Fruit fly (Drosophila melanogaster) whole organism, embryonic: Measurements from ENCODE around the gene CG5849.

Experiments
- ATbp ChIP-seq: fragments of 200-800 bp; sonication (Bioruptor generic); optimal IDR thresholded peaks from 2 replicates; lab custom pipeline; 2017; ENCODE audit warnings: missing biosample characterization, mild to moderate bottlenecking, missing genetic modification characterization, missing genetic modification reagents
- Bdp1 ChIP-seq: fragments of 200-800 bp; sonication (Bioruptor generic); optimal IDR thresholded peaks from 3 replicates; lab custom pipeline; 2016; ENCODE audit warnings: missing biosample characterization, missing genetic modification characterization
- Blimp-1 ChIP-seq: fragments of 200-800 bp; sonication (Bioruptor generic); optimal IDR thresholded peaks from 3 replicates; lab custom pipeline; 2018; ENCODE audit warnings: missing biosample characterization, missing genetic modification characterization, mild to moderate bottlenecking, moderate library complexity, missing genetic modification reagents
- CG1024 ChIP-seq: fragments of 200-800 bp; sonication (Bioruptor generic); IDR thresholded peaks from 2 replicates; pipeline ENCODE4 v1.3.6; 2022; ENCODE audit warnings: missing biosample characterization, missing genetic modification characterization
- CG11504 ChIP-seq: fragments of 200-800 bp; sonication (Bioruptor generic); optimal IDR thresholded peaks from 3 replicates; lab custom pipeline; 2019; ENCODE audit warnings: missing biosample characterization, mild to moderate bottlenecking, missing genetic modification characterization, moderate library complexity
- CG11723 ChIP-seq: fragments of 200-800 bp; sonication (Bioruptor generic); optimal IDR thresholded peaks from 2 replicates; lab custom pipeline; 2017; ENCODE audit warnings: missing biosample characterization, mild to moderate bottlenecking, missing genetic modification characterization
- CG15269 ChIP-seq: fragments of 200-800 bp; sonication (Bioruptor generic); optimal IDR thresholded peaks from 2 replicates; lab custom pipeline; 2018; ENCODE audit warnings: missing biosample characterization, mild to moderate bottlenecking, missing genetic modification characterization, moderate library complexity
- CG18262 ChIP-seq: fragments of 200-800 bp; optimal IDR thresholded peaks from 3 replicates; lab custom pipeline; 2019; ENCODE audit warnings: missing biosample characterization, mild to moderate bottlenecking, missing genetic modification characterization, moderate library complexity
- CG2678 ChIP-seq: fragments of 200-800 bp; sonication (Bioruptor generic); optimal IDR thresholded peaks from 3 replicates; lab custom pipeline; 2019; ENCODE audit warnings: missing biosample characterization, mild to moderate bottlenecking, missing genetic modification characterization, moderate library complexity
- CG30403 ChIP-seq: fragments of 200-800 bp; sonication (Bioruptor generic); optimal IDR thresholded peaks from 3 replicates; lab custom pipeline; 2016; ENCODE audit warnings: missing biosample characterization, missing genetic modification characterization
- CG3847 ChIP-seq: fragments of 200-800 bp; sonication (Bioruptor generic); IDR thresholded peaks from 2 replicates; pipeline ENCODE4 v1.3.6; 2022; ENCODE audit warnings: missing biosample characterization, missing genetic modification characterization
- CG4820 ChIP-seq: fragments of 200-800 bp; sonication (Bioruptor generic); optimal IDR thresholded peaks from 3 replicates; lab custom pipeline; 2016; ENCODE audit warnings: missing biosample characterization, missing genetic modification characterization
- CG6689 ChIP-seq: fragments of 200-800 bp; sonication (Bioruptor generic); IDR thresholded peaks from 2 replicates; pipeline ENCODE4 v1.3.6; 2022; ENCODE audit warnings: missing biosample characterization, missing genetic modification characterization
- CG8924 ChIP-seq: fragments of 200-800 bp; optimal IDR thresholded peaks from 3 replicates; lab custom pipeline; 2019; ENCODE audit warnings: missing biosample characterization, mild to moderate bottlenecking, missing genetic modification characterization, moderate library complexity
- CG9727 ChIP-seq: fragments of 200-800 bp; sonication (Bioruptor generic); optimal IDR thresholded peaks from 3 replicates; lab custom pipeline; 2017; ENCODE audit warnings: missing biosample characterization, mild to moderate bottlenecking, missing genetic modification characterization
- CG9817 ChIP-seq: fragments of 200-800 bp; sonication (Bioruptor generic); optimal IDR thresholded peaks from 2 replicates; lab custom pipeline; 2018; ENCODE audit warnings: missing biosample characterization, mild to moderate bottlenecking, missing genetic modification characterization, moderate library complexity
- CG9876 ChIP-seq: fragments of 200-800 bp; sonication (Bioruptor generic); optimal IDR thresholded peaks from 2 replicates; lab custom pipeline; 2016; ENCODE audit warnings: missing biosample characterization, missing genetic modification characterization
- CoRest ChIP-seq: fragments of 200-800 bp; sonication (Bioruptor generic); optimal IDR thresholded peaks from 3 replicates; lab custom pipeline; 2018; ENCODE audit warnings: missing biosample characterization, mild to moderate bottlenecking, missing genetic modification characterization, moderate library complexity
- D19A ChIP-seq: fragments of 200-800 bp; optimal IDR thresholded peaks from 3 replicates; lab custom pipeline; 2019; ENCODE audit warnings: missing biosample characterization, mild to moderate bottlenecking, missing genetic modification characterization, moderate library complexity
- Dad ChIP-seq: fragments of 200-800 bp; sonication (Bioruptor generic); optimal IDR thresholded peaks from 3 replicates; lab custom pipeline; 2016; ENCODE audit warnings: missing biosample characterization, missing genetic modification characterization
- Drgx ChIP-seq: fragments of 200-800 bp; sonication (Bioruptor generic); IDR thresholded peaks from 2 replicates; pipeline ENCODE4 v1.3.6; 2022; ENCODE audit warnings: missing biosample characterization, missing genetic modification characterization
- E2f1 ChIP-seq: fragments of 200-800 bp; sonication (Bioruptor generic); IDR thresholded peaks from 2 replicates; pipeline ENCODE4 v1.3.6; 2022; ENCODE audit warnings: missing biosample characterization, missing genetic modification characterization
- Meics ChIP-seq: fragments of 200-800 bp; sonication (Bioruptor generic); optimal IDR thresholded peaks from 2 replicates; lab custom pipeline; 2017; ENCODE audit warnings: missing biosample characterization, mild to moderate bottlenecking, missing genetic modification characterization
- Oli ChIP-seq: fragments of 200-800 bp; sonication (Bioruptor generic); optimal IDR thresholded peaks from 2 replicates; lab custom pipeline; 2018; ENCODE audit warnings: missing biosample characterization, mild to moderate bottlenecking, missing genetic modification characterization, moderate library complexity
- Ptx1 ChIP-seq: fragments of 200-800 bp; sonication (Bioruptor generic); IDR thresholded peaks from 2 replicates; pipeline ENCODE4 v1.3.6; 2022; ENCODE audit warnings: missing biosample characterization, missing genetic modification characterization
- Sin3A ChIP-seq: fragments of >200 bp; optimal IDR thresholded peaks from 2 replicates; lab custom pipeline; 2018
- TFAM ChIP-seq: fragments of 200-800 bp; sonication (Bioruptor generic); optimal IDR thresholded peaks from 2 replicates; lab custom pipeline; 2017; ENCODE audit warnings: missing biosample characterization, missing genetic modification characterization, inconsistent platforms
- Xrp1 ChIP-seq: fragments of 200-800 bp; sonication (Bioruptor generic); IDR thresholded peaks from 2 replicates; pipeline ENCODE4 v1.3.6; 2022; ENCODE audit warnings: missing biosample characterization, missing genetic modification characterization
- az2 ChIP-seq: fragments of 200-800 bp; sonication (Bioruptor generic); optimal IDR thresholded peaks from 3 replicates; lab custom pipeline; 2016; ENCODE audit warnings: missing biosample characterization, missing genetic modification characterization
- dmrt99B ChIP-seq: fragments of 200-800 bp; sonication (Bioruptor generic); optimal IDR thresholded peaks from 2 replicates; lab custom pipeline; 2018; ENCODE audit warnings: missing biosample characterization, mild to moderate bottlenecking, missing genetic modification characterization, moderate library complexity
- dpn ChIP-seq, 2 experiments: fragments of 200-800 bp; sonication (Bioruptor generic); optimal IDR thresholded peaks; 3 replicates each; lab custom pipeline; 2016; ENCODE audit warnings: missing biosample characterization in 2 of 2, missing genetic modification characterization in 2 of 2
- dysf ChIP-seq: fragments of 200-800 bp; sonication (Bioruptor generic); IDR thresholded peaks from 3 replicates; pipeline ENCODE4 v1.3.6; 2022; ENCODE audit warnings: missing biosample characterization, missing genetic modification characterization
- esg ChIP-seq: fragments of 200-800 bp; sonication (Bioruptor generic); conservative IDR thresholded peaks from 2 replicates; pipeline ENCODE4 v1.3.6; 2022; ENCODE audit warnings: missing biosample characterization, missing genetic modification characterization
- eve ChIP-seq, 2 experiments: fragments of >200 bp; optimal IDR thresholded peaks; 2 replicates each; lab custom pipeline; 2017; ENCODE audit warnings: missing biosample characterization in 2 of 2, missing genetic modification characterization in 2 of 2
- fd96Cb ChIP-seq: fragments of 200-800 bp; sonication (Bioruptor generic); optimal IDR thresholded peaks from 2 replicates; lab custom pipeline; 2018; ENCODE audit warnings: missing biosample characterization, mild to moderate bottlenecking, missing genetic modification characterization, moderate library complexity
- ind ChIP-seq: fragments of 200-800 bp; sonication (Bioruptor generic); optimal IDR thresholded peaks from 3 replicates; lab custom pipeline; 2016; ENCODE audit warnings: missing biosample characterization, missing genetic modification characterization
- lab ChIP-seq: fragments of 200-800 bp; sonication (Bioruptor generic); optimal IDR thresholded peaks from 3 replicates; lab custom pipeline; 2017; ENCODE audit warnings: missing biosample characterization, missing genetic modification characterization, mild to moderate bottlenecking, moderate library complexity, missing genetic modification reagents
- mld ChIP-seq: fragments of 200-800 bp; sonication (Bioruptor generic); IDR thresholded peaks from 3 replicates; pipeline ENCODE4 v1.3.6; 2022; ENCODE audit warnings: missing biosample characterization, missing genetic modification characterization; ENCODE audit not compliant: partially characterized antibody
- nerfin-2 ChIP-seq: fragments of 200-800 bp; sonication (Bioruptor generic); IDR thresholded peaks from 2 replicates; pipeline ENCODE4 v1.3.6; 2022; ENCODE audit warnings: missing biosample characterization, missing genetic modification characterization; ENCODE audit not compliant: partially characterized antibody
- nmo ChIP-seq: fragments of 200-800 bp; sonication (Bioruptor generic); optimal IDR thresholded peaks from 2 replicates; lab custom pipeline; 2018; ENCODE audit warnings: missing biosample characterization, mild to moderate bottlenecking, missing genetic modification characterization, moderate library complexity
- pan ChIP-seq, 4 experiments: fragments of >200 bp in 3 of 4; fragments of 200-800 bp in 1 of 4; sonication (Bioruptor generic) in 1 of 4; optimal IDR thresholded peaks in 3 of 4; IDR thresholded peaks in 1 of 4; 2 replicates each; pipeline versions ENCODE4 v1.3.6 to Lab custom; 2017 to 2022; ENCODE audit warnings: missing biosample characterization in 2 of 4, missing genetic modification characterization in 2 of 4, mixed read lengths in 1 of 4
- phol ChIP-seq: fragments of 200-800 bp; sonication (Bioruptor generic); optimal IDR thresholded peaks from 3 replicates; lab custom pipeline; 2018; ENCODE audit warnings: missing biosample characterization, mild to moderate bottlenecking, missing genetic modification characterization, moderate library complexity
- ranshi ChIP-seq: fragments of 200-800 bp; sonication (Bioruptor generic); IDR thresholded peaks from 2 replicates; pipeline ENCODE4 v1.3.6; 2022; ENCODE audit warnings: missing biosample characterization, missing genetic modification characterization
- seq ChIP-seq: fragments of 200-800 bp; sonication (Bioruptor generic); IDR thresholded peaks from 2 replicates; pipeline ENCODE4 v1.3.6; 2022; ENCODE audit warnings: missing biosample characterization, missing genetic modification characterization
- tgo ChIP-seq: fragments of 200-800 bp; sonication (Bioruptor generic); IDR thresholded peaks from 3 replicates; pipeline ENCODE4 v1.3.6; 2022; ENCODE audit warnings: missing biosample characterization, missing genetic modification characterization
- unc-4 ChIP-seq: fragments of 200-800 bp; sonication (Bioruptor generic); IDR thresholded peaks from 2 replicates; pipeline ENCODE4 v1.3.6; 2022; ENCODE audit warnings: missing biosample characterization, missing genetic modification characterization; ENCODE audit not compliant: partially characterized antibody
- unpg ChIP-seq: fragments of 200-800 bp; sonication (Bioruptor generic); optimal IDR thresholded peaks from 3 replicates; lab custom pipeline; 2018; ENCODE audit warnings: missing biosample characterization, mild to moderate bottlenecking, missing genetic modification characterization, moderate library complexity
- vvl ChIP-seq: fragments of 200-800 bp; sonication (Bioruptor generic); IDR thresholded peaks from 2 replicates; pipeline ENCODE4 v1.3.6; 2022; ENCODE audit warnings: missing biosample characterization, missing genetic modification characterization

CG5849 gene

DNA sequence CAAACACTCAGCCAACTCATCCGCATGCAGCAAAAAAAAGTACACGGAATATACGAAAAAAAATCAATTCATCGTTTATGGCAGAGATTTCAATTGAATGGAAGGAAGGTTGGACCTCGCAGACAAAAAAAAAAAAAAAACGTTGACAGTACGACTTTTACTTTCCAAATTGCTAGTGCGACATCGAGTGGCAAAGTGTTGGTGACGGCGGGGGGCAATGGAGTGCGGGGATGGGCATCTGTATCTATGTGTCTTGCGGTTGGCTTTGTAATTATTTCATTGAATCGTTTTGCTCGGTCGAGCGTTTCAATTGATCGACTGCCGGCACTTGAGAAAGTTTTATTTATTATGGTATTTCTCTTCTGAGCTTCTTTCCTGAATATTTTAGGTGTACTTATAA lies 38.4 kb upstream of the CG5849 start (continued):
- no peak for TF ChIP-seq nerfin-2 (GFP tag; lab: Robert Waterston, UW)
- TF ChIP-seq TFAM (GFP tag; lab: Kevin White, UChicago), result no peak
- no peak for TF ChIP-seq CG9727 (GFP tag; lab: Kevin White, UChicago)
- no peak for TF ChIP-seq CG9817 (tag; lab: Kevin White, UChicago)
- TF ChIP-seq CG11723, result no peak
- TF ChIP-seq Sin3A (lab: Kevin White, UChicago), result no peak
- TF ChIP-seq Blimp-1 (GFP tag; lab: Kevin White, UChicago), result peak; percentile 70

DNA sequence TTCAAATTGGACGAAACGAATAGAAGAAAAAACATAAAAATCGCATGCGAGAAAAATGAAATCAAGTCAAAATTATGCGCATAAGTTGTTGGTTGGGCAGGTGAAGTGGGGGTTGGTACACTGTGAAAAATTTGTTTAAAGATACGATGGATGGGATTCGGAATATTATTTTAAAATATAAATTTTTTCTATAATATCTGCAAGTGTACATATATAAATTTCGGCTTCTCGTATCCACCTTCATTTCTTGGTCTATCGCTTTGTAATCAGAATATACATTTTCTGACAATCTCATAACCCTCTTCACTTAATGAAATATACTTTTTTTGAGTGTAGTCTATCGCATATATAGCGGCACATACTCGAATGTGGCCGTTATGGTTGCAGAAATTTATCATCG lies 36.6 kb upstream of the CG5849 start:
- peak; percentile 9 for TF ChIP-seq CG4820 (GFP tag; lab: Kevin White, UChicago)
- peak; percentile 17; the same call in 1 of the 2 replicates for TF ChIP-seq Xrp1 (GFP tag; lab: Robert Waterston, UW)
- TF ChIP-seq ranshi (GFP tag; lab: Robert Waterston, UW), result 0 out of 2 replicates have a peak, but pooled peaks have one; percentile 9
- peak; percentile 7 for TF ChIP-seq CG8924
- peak; percentile 53 for TF ChIP-seq Ptx1 (GFP tag; lab: Robert Waterston, UW)
- TF ChIP-seq Bdp1, result no peak
- TF ChIP-seq tgo (GFP tag; lab: Robert Waterston, UW), result peak; percentile 17; the same call in 1 of the 3 replicates
- TF ChIP-seq CG18262 (tag; lab: Kevin White, UChicago), result peak; percentile 32
- peak; percentile 32 for TF ChIP-seq CG2678
- TF ChIP-seq CG30403 (GFP tag; lab: Kevin White, UChicago), result peak; percentile 17
- TF ChIP-seq CG1024 (GFP tag; lab: Robert Waterston, UW), result no peak
- peak; percentile 49 for TF ChIP-seq unpg
- 0 out of 2 replicates have a peak, but pooled peaks have one; percentile 18 for TF ChIP-seq CG6689 (GFP tag; lab: Robert Waterston, UW)
- TF ChIP-seq eve (GFP tag; optimal IDR thresholded peaks at IDR 0.05; lab: Kevin White, UChicago), result peak in 1 of 2 experiments; percentile 28
- TF ChIP-seq nmo (GFP tag; lab: Kevin White, UChicago), result peak; percentile 25
- peak in 1 of 2 experiments; percentile 6 for TF ChIP-seq dpn (GFP tag; optimal IDR thresholded peaks at IDR 0.05; lab: Kevin White, UChicago)
- peak; percentile 40 for TF ChIP-seq az2 (GFP tag; lab: Kevin White, UChicago)
- no peak for TF ChIP-seq mld
- TF ChIP-seq ATbp (GFP tag; lab: Kevin White, UChicago), result peak; percentile 13
- peak; percentile 30 for TF ChIP-seq Blimp-1 (GFP tag; lab: Kevin White, UChicago)
- peak; percentile 61 for TF ChIP-seq Drgx (GFP tag; lab: Robert Waterston, UW)
- peak; percentile 55 for TF ChIP-seq CG15269 (tag; lab: Kevin White, UChicago)
- TF ChIP-seq dysf (GFP tag; lab: Robert Waterston, UW), result peak; percentile 52; the same call in 1 of the 3 replicates
- peak; percentile 57 for TF ChIP-seq dmrt99B (tag; lab: Kevin White, UChicago)
- no peak for TF ChIP-seq unc-4 (GFP tag; lab: Robert Waterston, UW)
- TF ChIP-seq seq, result 0 out of 2 replicates have a peak, but pooled peaks have one; percentile 40
- TF ChIP-seq phol (tag; lab: Kevin White, UChicago), result peak; percentile 41
- TF ChIP-seq CoRest (tag; lab: Kevin White, UChicago), result peak; percentile 28
- TF ChIP-seq esg (GFP tag; lab: Robert Waterston, UW), result 0 out of 2 replicates have a peak, but pooled peaks have one; percentile 22
- TF ChIP-seq Meics (GFP tag; lab: Kevin White, UChicago), result peak; percentile 28
- TF ChIP-seq Dad (GFP tag; lab: Kevin White, UChicago), result no peak
- no peak for TF ChIP-seq CG3847
- peak; percentile 77 for TF ChIP-seq vvl (GFP tag; lab: Robert Waterston, UW)
- TF ChIP-seq ind (GFP tag; lab: Kevin White, UChicago), result peak; percentile 14
- peak; percentile 38; the same call in 1 of the 2 replicates for TF ChIP-seq E2f1 (GFP tag; lab: Robert Waterston, UW)
- no peak for TF ChIP-seq CG9876
- TF ChIP-seq CG11504, result peak; percentile 70
- TF ChIP-seq D19A (tag; lab: Kevin White, UChicago), result peak; percentile 6
- peak; percentile 46 for TF ChIP-seq lab
- TF ChIP-seq fd96Cb (tag; lab: Kevin White, UChicago), result peak; percentile 32
- TF ChIP-seq Oli (tag; lab: Kevin White, UChicago), result peak; percentile 52
- TF ChIP-seq pan (optimal IDR thresholded peaks at IDR 0.05; lab: Kevin White, UChicago), result no peak
- peak in 1 of 2 experiments; percentile 37 for TF ChIP-seq pan (GFP tag; optimal IDR thresholded peaks at IDR 0.05 in 1 of 2, IDR thresholded peaks at IDR 0.05 in 1 of 2)
